Worm (Caenorhabditis elegans) whole organism, L4 larva: Measurements from ENCODE around the gene R03H10.7.

Source experiments
- Y48G9A.11 ChIP-seq: fragments of 200-800 bp; sonication (Bioruptor generic); IDR thresholded peaks from 2 replicates; pipeline ENCODE4 v1.3.6; 2022; ENCODE audit warnings: missing genetic modification reagents, missing genetic modification characterization, missing compliant biosample characterization
- aha-1 ChIP-seq: fragments of 150-350 bp; peaks from one replicate; lab custom pipeline; 2014; ENCODE audit warnings: missing biosample characterization, missing genetic modification characterization
- ceh-28 ChIP-seq: fragments of 150-350 bp; optimal IDR thresholded peaks from 2 replicates; lab custom pipeline; 2014; ENCODE audit warnings: missing biosample characterization, missing genetic modification reagents, missing genetic modification characterization
- ces-1 ChIP-seq: fragments of 150-350 bp; sonication (generic microtip); optimal IDR thresholded peaks from 4 replicates; lab custom pipeline; 2014; ENCODE audit warnings: missing biosample characterization, missing genetic modification reagents, missing genetic modification characterization
- cey-2 ChIP-seq: sonication (generic microtip); optimal IDR thresholded peaks from 3 replicates; lab custom pipeline; 2017; ENCODE audit warnings: missing genetic modification characterization, mild to moderate bottlenecking, missing compliant biosample characterization, antibody characterized with exemption, borderline replicate concordance; ENCODE audit not compliant: insufficient read depth
- daf-16 ChIP-seq, 3 experiments: sonication (generic microtip); optimal IDR thresholded peaks; 2 replicates each; lab custom pipeline; 2016 to 2017; ENCODE audit warnings: missing genetic modification characterization in 3 of 3, missing genetic modification reagents in 3 of 3, mild to moderate bottlenecking in 2 of 3, missing compliant biosample characterization in 2 of 3, missing biosample characterization in 1 of 3, moderate library complexity in 1 of 3
- dpl-1 ChIP-seq: fragments of 150-350 bp; optimal IDR thresholded peaks from 2 replicates; lab custom pipeline; 2014; ENCODE audit warnings: missing biosample characterization, missing genetic modification reagents, missing genetic modification characterization
- egl-27 ChIP-seq: sonication (generic microtip); optimal IDR thresholded peaks from 3 replicates; lab custom pipeline; 2017; ENCODE audit warnings: missing biosample characterization, missing genetic modification reagents, missing genetic modification characterization
- jun-1 ChIP-seq: fragments of 150-350 bp; optimal IDR thresholded peaks from 2 replicates; lab custom pipeline; 2014; ENCODE audit warnings: missing biosample characterization, missing genetic modification reagents, missing genetic modification characterization
- pha-4 ChIP-seq, 2 experiments: fragments of 150-350 bp in 1 of 2; fragments of 200-800 bp in 1 of 2; sonication (Bioruptor generic) in 1 of 2; IDR thresholded peaks in 1 of 2; optimal IDR thresholded peaks in 1 of 2; 2 replicates each; pipeline versions ENCODE4 v1.3.6 to Lab custom; 2014 to 2022; ENCODE audit warnings: missing genetic modification characterization in 2 of 2, missing genetic modification reagents in 2 of 2, missing biosample characterization in 1 of 2, missing compliant biosample characterization in 1 of 2
- zag-1 ChIP-seq: fragments of 150-350 bp; optimal IDR thresholded peaks from 2 replicates; lab custom pipeline; 2014; ENCODE audit warnings: missing biosample characterization, missing genetic modification characterization
- zfp-3 ChIP-seq: fragments of 200-800 bp; sonication (Bioruptor generic); conservative IDR thresholded peaks from 2 replicates; pipeline ENCODE4 v1.3.6; 2022; ENCODE audit warnings: missing genetic modification reagents, missing genetic modification characterization, missing compliant biosample characterization

ce11 chrII:4170508-4170907, 8.2 kb downstream of the R03H10.7 start, which contains the start of gene R03H10.5:
- no peak for TF ChIP-seq dpl-1 (GFP tag; lab: Kevin White, UChicago)
- TF ChIP-seq pha-4 (GFP tag; IDR thresholded peaks at IDR 0.05; lab: Robert Waterston, UW): no peak
- TF ChIP-seq pha-4 (tag; optimal IDR thresholded peaks at IDR 0.05; lab: Kevin White, UChicago): no peak
- no peak for TF ChIP-seq zfp-3 (GFP tag; lab: Robert Waterston, UW)
- TF ChIP-seq cey-2: no peak
- TF ChIP-seq aha-1 (tag; lab: Kevin White, UChicago): no peak
- TF ChIP-seq egl-27 (tag; lab: Kevin White, UChicago): no peak
- TF ChIP-seq Y48G9A.11: no peak
- TF ChIP-seq daf-16 (GFP tag; optimal IDR thresholded peaks at IDR 0.05; lab: Kevin White, UChicago): no peak
- no peak for TF ChIP-seq daf-16 (tag; optimal IDR thresholded peaks at IDR 0.05; lab: Kevin White, UChicago)
- no peak for TF ChIP-seq ceh-28 (tag; lab: Kevin White, UChicago)
- TF ChIP-seq ces-1: no peak
- TF ChIP-seq zag-1 (tag; lab: Kevin White, UChicago): no peak
- TF ChIP-seq jun-1 (tag; lab: Kevin White, UChicago): no peak
